Worm (Caenorhabditis elegans): Measurements from ENCODE around the gene B0034.2.

The B0034.2 gene

ce11 chrII:5901407-5902026, 42.7 kb downstream of the B0034.2 start:
- TF ChIP-seq cog-1 (tag; optimal IDR thresholded peaks at IDR 0.05) (no peak), klf-2 (GFP tag; conservative IDR thresholded peaks at IDR 0.05) (no peak), ztf-29 (GFP tag; IDR thresholded peaks at IDR 0.05) (no peak), med-1 (GFP tag; optimal IDR thresholded peaks at IDR 0.05; ENCODE audit: insufficient read depth) (no peak), tab-1 (GFP tag; IDR thresholded peaks at IDR 0.05) (no peak), ref-1 (GFP tag; conservative IDR thresholded peaks at IDR 0.05) (no peak), T22C8.4 (GFP tag; IDR thresholded peaks at IDR 0.05) (no peak), flt-1 (GFP tag; IDR thresholded peaks at IDR 0.05) (no peak), ztf-23 (GFP tag; IDR thresholded peaks at IDR 0.05) (no peak)

- no peak for TF ChIP-seq tab-1 (GFP tag; IDR thresholded peaks at IDR 0.05)
- no peak for TF ChIP-seq med-1 (GFP tag; optimal IDR thresholded peaks at IDR 0.05; ENCODE audit: insufficient read depth)
- TF ChIP-seq ref-1 (GFP tag; conservative IDR thresholded peaks at IDR 0.05) = no peak
- TF ChIP-seq flt-1 (GFP tag; IDR thresholded peaks at IDR 0.05) = no peak
- TF ChIP-seq T22C8.4 (GFP tag; IDR thresholded peaks at IDR 0.05) = no peak
Observed at ce11 chrII:5899865-5900486, 44.2 kb downstream of the B0034.2 start.

- no peak for TF ChIP-seq flt-1 (GFP tag; IDR thresholded peaks at IDR 0.05)
- TF ChIP-seq ztf-29 (GFP tag; IDR thresholded peaks at IDR 0.05) = no peak
- no peak for TF ChIP-seq ztf-23 (GFP tag; IDR thresholded peaks at IDR 0.05)
- no peak for TF ChIP-seq T22C8.4 (GFP tag; IDR thresholded peaks at IDR 0.05)
Observed at ce11 chrII:5899080-5899479, 45.1 kb downstream of the B0034.2 start.

- no peak for TF ChIP-seq ztf-29 (GFP tag; IDR thresholded peaks at IDR 0.05)
- no peak for TF ChIP-seq cog-1 (tag; optimal IDR thresholded peaks at IDR 0.05)
- TF ChIP-seq klf-2 (GFP tag; conservative IDR thresholded peaks at IDR 0.05) = no peak
- no peak for TF ChIP-seq T22C8.4 (GFP tag; IDR thresholded peaks at IDR 0.05)
- TF ChIP-seq med-1 (GFP tag; optimal IDR thresholded peaks at IDR 0.05; ENCODE audit: insufficient read depth) = no peak
- no peak for TF ChIP-seq flt-1 (GFP tag; IDR thresholded peaks at IDR 0.05)
- no peak for TF ChIP-seq ref-1 (GFP tag; conservative IDR thresholded peaks at IDR 0.05)
- TF ChIP-seq ztf-23 (GFP tag; IDR thresholded peaks at IDR 0.05) = no peak
- no peak for TF ChIP-seq tab-1 (GFP tag; IDR thresholded peaks at IDR 0.05)
Observed at ce11 chrII:5896512-5896911, 47.7 kb downstream of the B0034.2 start.

ce11 chrII:5895870-5896269, 48.3 kb downstream of the B0034.2 start, which contains the start of gene F59G1.4:
TSS of gene F59G1.4 (plus strand) at chrII:5896170.
- no peak for TF ChIP-seq ref-1 (GFP tag; conservative IDR thresholded peaks at IDR 0.05)
- no peak for TF ChIP-seq T22C8.4 (GFP tag; IDR thresholded peaks at IDR 0.05)
- no peak for TF ChIP-seq flt-1 (GFP tag; IDR thresholded peaks at IDR 0.05)
- TF ChIP-seq klf-2 (GFP tag; conservative IDR thresholded peaks at IDR 0.05) = no peak
- TF ChIP-seq ztf-29 (GFP tag; IDR thresholded peaks at IDR 0.05) = no peak
- TF ChIP-seq ztf-23 (GFP tag; IDR thresholded peaks at IDR 0.05) = no peak
- TF ChIP-seq med-1 (GFP tag; optimal IDR thresholded peaks at IDR 0.05; ENCODE audit: insufficient read depth) = no peak
- TF ChIP-seq tab-1 (GFP tag; IDR thresholded peaks at IDR 0.05) = no peak
- no peak for TF ChIP-seq cog-1 (tag; optimal IDR thresholded peaks at IDR 0.05)

Measured in whole organism, midembryonic.